Fruit fly (Drosophila melanogaster): ENCODE data around the gene PTPMT1.
A peak's percentile ranks its signal among the peaks of the same experiment; 100 is the strongest.

PTPMT1 gene

dm6 chr3R:23734573-23735404, 23.4 kb upstream of the PTPMT1 start (continued):
- TF ChIP-seq Adf1 (GFP tag; IDR thresholded peaks at IDR 0.05) (no peak), ab (GFP tag; optimal IDR thresholded peaks at IDR 0.05) (no peak), fru (optimal IDR thresholded peaks at IDR 0.05) (no peak), CG10321 (GFP tag; IDR thresholded peaks at IDR 0.05) (no peak), Gug (GFP tag; IDR thresholded peaks at IDR 0.05) (no peak), CG8924 (tag; optimal IDR thresholded peaks at IDR 0.05) (no peak), Rx (GFP tag; IDR thresholded peaks at IDR 0.05) (no peak), ranshi (GFP tag; IDR thresholded peaks at IDR 0.05) (no peak), zen (tag; optimal IDR thresholded peaks at IDR 0.05) (no peak), tio (GFP tag; optimal IDR thresholded peaks at IDR 0.05) (no peak), Ssrp (tag; optimal IDR thresholded peaks at IDR 0.05) (peak; percentile 30), Ravus (GFP tag; IDR thresholded peaks at IDR 0.05) (no peak), Abd-B (GFP tag; optimal IDR thresholded peaks at IDR 0.05) (no peak), vvl (GFP tag; IDR thresholded peaks at IDR 0.05) (no peak), CG15269 (tag; optimal IDR thresholded peaks at IDR 0.05) (peak; percentile 31), emc (GFP tag; optimal IDR thresholded peaks at IDR 0.05) (no peak), unc-4 (GFP tag; IDR thresholded peaks at IDR 0.05; ENCODE audit: partially characterized antibody) (no peak), CG1792 (GFP tag; optimal IDR thresholded peaks at IDR 0.05) (no peak), ATbp (GFP tag; optimal IDR thresholded peaks at IDR 0.05) (peak; percentile 40), CG13624 (GFP tag; optimal IDR thresholded peaks at IDR 0.05) (no peak), MBD-R2 (GFP tag; IDR thresholded peaks at IDR 0.05) (no peak), gfzf (GFP tag; optimal IDR thresholded peaks at IDR 0.05) (no peak), CG12071 (GFP tag; optimal IDR thresholded peaks at IDR 0.05) (no peak), slp2 (GFP tag; optimal IDR thresholded peaks at IDR 0.05) (no peak), seq (GFP tag; IDR thresholded peaks at IDR 0.05) (no peak), gem (tag; optimal IDR thresholded peaks at IDR 0.05) (peak; percentile 52), fd3F (GFP tag; optimal IDR thresholded peaks at IDR 0.05) (no peak), dan (GFP tag; IDR thresholded peaks at IDR 0.05) (no peak), CG7963 (GFP tag; IDR thresholded peaks at IDR 0.05; ENCODE audit: partially characterized antibody) (no peak), nom (GFP tag; optimal IDR thresholded peaks at IDR 0.05) (peak; percentile 42), CG10431 (GFP tag; optimal IDR thresholded peaks at IDR 0.05) (no peak), CG9437 (GFP tag; optimal IDR thresholded peaks at IDR 0.05) (peak; percentile 7), YL-1 (GFP tag; optimal IDR thresholded peaks at IDR 0.05) (no peak), CG1233 (GFP tag; optimal IDR thresholded peaks at IDR 0.05) (no peak), sqz (GFP tag; optimal IDR thresholded peaks at IDR 0.05) (peak; percentile 25), Meics (GFP tag; optimal IDR thresholded peaks at IDR 0.05) (no peak), luna (GFP tag; optimal IDR thresholded peaks at IDR 0.05) (no peak), CG11696 (GFP tag; IDR thresholded peaks at IDR 0.05) (peak; percentile 58), ash1 (GFP tag; optimal IDR thresholded peaks at IDR 0.05) (no peak), CG13775 (GFP tag; optimal IDR thresholded peaks at IDR 0.05) (no peak), slou (GFP tag; optimal IDR thresholded peaks at IDR 0.05) (no peak), CG12391 (tag; optimal IDR thresholded peaks at IDR 0.05) (peak; percentile 25), Camta (GFP tag; optimal IDR thresholded peaks at IDR 0.05) (no peak), NC2β (GFP tag; optimal IDR thresholded peaks at IDR 0.05) (no peak), CG3838 (GFP tag; optimal IDR thresholded peaks at IDR 0.05) (no peak), CG30020 (tag; optimal IDR thresholded peaks at IDR 0.05) (no peak), CG4282 (GFP tag; optimal IDR thresholded peaks at IDR 0.05) (no peak), ci (GFP tag; IDR thresholded peaks at IDR 0.05) (peak; percentile 40; the same call in 1 of the 3 replicates), Dll (GFP tag; IDR thresholded peaks at IDR 0.05; ENCODE audit: partially characterized antibody) (no peak), CG8089 (GFP tag; optimal IDR thresholded peaks at IDR 0.05) (no peak)
